Worm (Caenorhabditis elegans) whole organism, young adult: ENCODE data around the gene Y41D4B.17.

Source experiments
- B0336.3 ChIP-seq: fragments of 200-800 bp; sonication (Bioruptor generic); IDR thresholded peaks from 2 replicates; pipeline ENCODE4 v1.3.6; 2022; ENCODE audit warnings: missing genetic modification characterization, missing compliant biosample characterization
- C06A6.2 ChIP-seq: fragments of 200-800 bp; sonication (Bioruptor generic); conservative IDR thresholded peaks from 2 replicates; pipeline ENCODE4 v1.3.6; 2022; ENCODE audit warnings: missing genetic modification characterization, missing compliant biosample characterization
- D2030.7 ChIP-seq: fragments of 200-800 bp; sonication (Bioruptor generic); IDR thresholded peaks from 2 replicates; pipeline ENCODE4 v1.3.6; 2022; ENCODE audit warnings: missing genetic modification reagents, missing genetic modification characterization, missing compliant biosample characterization
- F10E7.11 ChIP-seq: sonication (generic microtip); optimal IDR thresholded peaks from 2 replicates; lab custom pipeline; 2017; ENCODE audit warnings: mild to moderate bottlenecking, missing genetic modification characterization, moderate library complexity, missing compliant biosample characterization
- F23B12.7 ChIP-seq: sonication (generic microtip); optimal IDR thresholded peaks from 2 replicates; lab custom pipeline; 2017; ENCODE audit warnings: missing genetic modification characterization, mild to moderate bottlenecking, missing compliant biosample characterization, antibody characterized with exemption, moderate library complexity; ENCODE audit not compliant: insufficient read depth
- F33H1.4 ChIP-seq: fragments of 200-800 bp; sonication (Bioruptor generic); IDR thresholded peaks from 2 replicates; pipeline ENCODE4 v1.3.6; 2022; ENCODE audit warnings: missing genetic modification reagents, missing genetic modification characterization, missing compliant biosample characterization
- F39B2.1 ChIP-seq: fragments of 200-800 bp; sonication (Bioruptor generic); IDR thresholded peaks from 2 replicates; pipeline ENCODE4 v1.3.6; 2022; ENCODE audit warnings: missing genetic modification reagents, missing genetic modification characterization, missing compliant biosample characterization
- F55B11.4 ChIP-seq: sonication (generic microtip); optimal IDR thresholded peaks from 2 replicates; lab custom pipeline; 2016; ENCODE audit warnings: missing compliant biosample characterization, missing genetic modification characterization, borderline replicate concordance; ENCODE audit not compliant: insufficient read depth
- Y53F4B.3 ChIP-seq: fragments of 200-800 bp; sonication (Bioruptor generic); IDR thresholded peaks from 2 replicates; pipeline ENCODE4 v1.3.6; 2022; ENCODE audit warnings: missing genetic modification reagents, missing genetic modification characterization, missing compliant biosample characterization
- Y67H2A.10 ChIP-seq: fragments of 200-800 bp; sonication (Bioruptor generic); conservative IDR thresholded peaks from 2 replicates; pipeline ENCODE4 v1.3.6; 2022; ENCODE audit warnings: missing genetic modification reagents, missing genetic modification characterization, missing compliant biosample characterization
- aptf-2 ChIP-seq: fragments of 200-800 bp; sonication (Bioruptor generic); conservative IDR thresholded peaks from 2 replicates; pipeline ENCODE4 v1.3.6; 2022; ENCODE audit warnings: missing genetic modification reagents, missing genetic modification characterization, missing compliant biosample characterization
- attf-3 ChIP-seq: fragments of 200-800 bp; sonication (Bioruptor generic); conservative IDR thresholded peaks from 2 replicates; pipeline ENCODE4 v1.3.6; 2022; ENCODE audit warnings: missing genetic modification reagents, missing genetic modification characterization, missing compliant biosample characterization
- attf-5 ChIP-seq: fragments of 200-800 bp; sonication (Bioruptor generic); optimal IDR thresholded peaks from 2 replicates; lab custom pipeline; 2018; ENCODE audit warnings: mild to moderate bottlenecking, missing genetic modification characterization, missing compliant biosample characterization
- ceh-91 ChIP-seq: fragments of 200-800 bp; sonication (Bioruptor generic); IDR thresholded peaks from 2 replicates; pipeline ENCODE4 v1.3.6; 2022; ENCODE audit warnings: missing genetic modification reagents, missing genetic modification characterization, missing compliant biosample characterization
- die-1 ChIP-seq: sonication (generic microtip); optimal IDR thresholded peaks from 2 replicates; lab custom pipeline; 2016; ENCODE audit warnings: missing genotype, mild to moderate bottlenecking, missing genetic modification characterization, missing compliant biosample characterization
- dox-1 ChIP-seq: fragments of 200-800 bp; sonication (Bioruptor generic); IDR thresholded peaks from 2 replicates; pipeline ENCODE4 v1.3.6; 2022; ENCODE audit warnings: missing genetic modification reagents, missing genetic modification characterization, missing compliant biosample characterization
- egrh-3 ChIP-seq: fragments of 200-800 bp; sonication (Bioruptor generic); IDR thresholded peaks from 2 replicates; pipeline ENCODE4 v1.3.6; 2022; ENCODE audit warnings: missing genetic modification reagents, missing genetic modification characterization, missing compliant biosample characterization
- hlh-12 ChIP-seq: sonication (generic microtip); optimal IDR thresholded peaks from 2 replicates; lab custom pipeline; 2016; ENCODE audit warnings: missing genetic modification characterization, missing compliant biosample characterization
- hrde-1 ChIP-seq: sonication (generic microtip); optimal IDR thresholded peaks from 2 replicates; lab custom pipeline; 2016; ENCODE audit warnings: missing genetic modification characterization, mild to moderate bottlenecking, missing compliant biosample characterization, moderate library complexity, missing genotype, missing genetic modification reagents, borderline replicate concordance
- lag-1 ChIP-seq: fragments of 200-800 bp; sonication (Bioruptor generic); IDR thresholded peaks from 2 replicates; pipeline ENCODE4 v1.3.6; 2022; ENCODE audit warnings: missing genetic modification reagents, missing genetic modification characterization, missing compliant biosample characterization
- let-526 ChIP-seq: fragments of 200-800 bp; sonication (Bioruptor generic); IDR thresholded peaks from 2 replicates; pipeline ENCODE4 v1.3.6; 2022; ENCODE audit warnings: missing genetic modification reagents, missing genetic modification characterization, missing compliant biosample characterization
- let-607 ChIP-seq, 2 experiments: fragments of 200-800 bp in 1 of 2; sonication (Bioruptor generic) in 1 of 2; sonication (generic microtip) in 1 of 2; optimal IDR thresholded peaks; 2 replicates each; lab custom pipeline; 2016 to 2018; ENCODE audit warnings: mild to moderate bottlenecking in 2 of 2, missing compliant biosample characterization in 2 of 2, missing genetic modification characterization in 2 of 2, moderate library complexity in 2 of 2, missing genotype in 1 of 2
- lin-26 ChIP-seq: fragments of 200-800 bp; sonication (Bioruptor generic); IDR thresholded peaks from 2 replicates; pipeline ENCODE4 v1.3.6; 2022; ENCODE audit warnings: missing genetic modification reagents, missing genetic modification characterization, missing compliant biosample characterization
- lin-35 ChIP-seq, 3 experiments: fragments of 150-350 bp in 2 of 3; sonication (generic microtip) in 1 of 3; optimal IDR thresholded peaks; 2 replicates each; lab custom pipeline; 2014 to 2018; ENCODE audit warnings: missing biosample characterization in 3 of 3, missing genetic modification characterization in 3 of 3, missing genetic modification reagents in 3 of 3
- madf-6 ChIP-seq: fragments of 200-800 bp; sonication (Bioruptor generic); IDR thresholded peaks from 2 replicates; pipeline ENCODE4 v1.3.6; 2022; ENCODE audit warnings: missing genetic modification reagents, missing genetic modification characterization, missing compliant biosample characterization
- madf-8 ChIP-seq: fragments of 200-800 bp; sonication (Bioruptor generic); conservative IDR thresholded peaks from 2 replicates; pipeline ENCODE4 v1.3.6; 2022; ENCODE audit warnings: missing genetic modification reagents, missing genetic modification characterization, missing compliant biosample characterization
- mxl-1 ChIP-seq: sonication (generic microtip); optimal IDR thresholded peaks from 2 replicates; lab custom pipeline; 2016; ENCODE audit warnings: missing genetic modification characterization, missing compliant biosample characterization
- nhr-120 ChIP-seq: fragments of 200-800 bp; sonication (Bioruptor generic); IDR thresholded peaks from 2 replicates; pipeline ENCODE4 v1.3.6; 2022; ENCODE audit warnings: missing genetic modification characterization, missing compliant biosample characterization
- nhr-80 ChIP-seq: sonication (generic microtip); optimal IDR thresholded peaks from 2 replicates; lab custom pipeline; 2016; ENCODE audit warnings: missing genetic modification characterization, missing compliant biosample characterization
- rcor-1 ChIP-seq: fragments of 200-800 bp; sonication (Bioruptor generic); IDR thresholded peaks from 2 replicates; pipeline ENCODE4 v1.3.6; 2022; ENCODE audit warnings: missing genetic modification reagents, missing genetic modification characterization, missing compliant biosample characterization
- rec-8 ChIP-seq, 2 experiments: sonication (generic microtip); optimal IDR thresholded peaks; 2 replicates each; lab custom pipeline; 2016; ENCODE audit warnings: mild to moderate bottlenecking in 2 of 2, missing genetic modification characterization in 2 of 2, missing genetic modification reagents in 2 of 2, missing genotype in 2 of 2, missing biosample characterization in 1 of 2, missing compliant biosample characterization in 1 of 2, moderate library complexity in 1 of 2
- snpc-1.1 ChIP-seq: sonication (generic microtip); optimal IDR thresholded peaks from 2 replicates; lab custom pipeline; 2017; ENCODE audit warnings: missing genetic modification characterization, mild to moderate bottlenecking, missing compliant biosample characterization, antibody characterized with exemption, moderate library complexity, missing genotype, missing genetic modification reagents; ENCODE audit not compliant: insufficient read depth
- snpc-1.3 ChIP-seq: sonication (generic microtip); optimal IDR thresholded peaks from 2 replicates; lab custom pipeline; 2017; ENCODE audit warnings: missing genetic modification characterization, mild to moderate bottlenecking, missing compliant biosample characterization, antibody characterized with exemption, moderate library complexity, missing genotype, missing genetic modification reagents; ENCODE audit not compliant: insufficient read depth
- snpc-4 ChIP-seq, 5 experiments: fragments of 150-350 bp in 1 of 5; sonication (generic microtip) in 4 of 5; optimal IDR thresholded peaks; 2 replicates each; lab custom pipeline; 2014 to 2018; ENCODE audit warnings: missing genetic modification characterization in 5 of 5, missing biosample characterization in 3 of 5, antibody characterized with exemption in 2 of 5, mild to moderate bottlenecking in 2 of 5, missing compliant biosample characterization in 2 of 5, missing genotype in 2 of 5, moderate library complexity in 2 of 5, missing genetic modification reagents in 1 of 5
- somi-1 ChIP-seq: fragments of 200-800 bp; sonication (Bioruptor generic); optimal IDR thresholded peaks from 2 replicates; lab custom pipeline; 2018; ENCODE audit warnings: mild to moderate bottlenecking, missing genetic modification characterization, missing compliant biosample characterization
- zfh-2 ChIP-seq: fragments of 200-800 bp; sonication (Bioruptor generic); conservative IDR thresholded peaks from 2 replicates; pipeline ENCODE4 v1.3.6; 2022; ENCODE audit warnings: missing genetic modification reagents, missing genetic modification characterization, missing compliant biosample characterization
- ztf-18 ChIP-seq: sonication (generic microtip); optimal IDR thresholded peaks from 2 replicates; lab custom pipeline; 2016; ENCODE audit warnings: missing genotype, mild to moderate bottlenecking, missing genetic modification characterization, missing compliant biosample characterization
- ztf-28 ChIP-seq: fragments of 200-800 bp; sonication (Bioruptor generic); IDR thresholded peaks from 2 replicates; pipeline ENCODE4 v1.3.6; 2022; ENCODE audit warnings: missing genetic modification reagents, missing genetic modification characterization, missing compliant biosample characterization

The Y41D4B.17 gene

DNA sequence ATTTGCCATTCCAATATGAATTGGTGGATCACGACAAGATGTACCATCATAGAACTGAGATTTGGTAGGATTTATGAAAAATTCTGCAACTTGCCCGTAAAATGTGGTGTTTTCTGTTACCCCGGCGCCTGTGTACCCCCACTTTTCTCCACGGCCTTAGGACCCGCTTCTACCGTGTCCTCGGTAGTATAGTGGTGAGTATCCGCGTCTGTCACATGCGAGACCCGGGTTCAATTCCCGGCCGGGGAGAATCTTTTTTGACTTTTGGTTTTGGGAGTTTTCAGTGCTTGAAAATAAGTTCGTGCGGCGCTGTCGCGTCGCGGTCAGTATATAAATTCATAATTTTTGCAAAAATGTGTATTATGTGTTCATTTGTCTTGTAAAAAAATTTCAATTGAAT, 45.5 kb upstream of the Y41D4B.17 start (continued):
- TF ChIP-seq hlh-12 (tag; lab: Kevin White, UChicago) (no peak), snpc-1.3 (tag; lab: Kevin White, UChicago) (peak; percentile 14), lin-26 (GFP tag; lab: Robert Waterston, UW) (peak; percentile 85), snpc-1.1 (tag; lab: Kevin White, UChicago) (peak; percentile 27), F39B2.1 (GFP tag; lab: Robert Waterston, UW) (no peak), rec-8 (tag; optimal IDR thresholded peaks at IDR 0.05; lab: Kevin White, UChicago) (peak in 1 of 2 experiments; percentile 25), attf-3 (no peak), ztf-18 (peak; percentile 46), Y67H2A.10 (GFP tag; lab: Robert Waterston, UW) (no peak), mxl-1 (tag; lab: Kevin White, UChicago) (peak; percentile 21), F55B11.4 (tag; lab: Kevin White, UChicago) (no peak), ztf-28 (GFP tag; lab: Robert Waterston, UW) (no peak), F23B12.7 (peak; percentile 47), egrh-3 (no peak), F10E7.11 (no peak), hrde-1 (tag; lab: Kevin White, UChicago) (no peak), lag-1 (GFP tag; lab: Robert Waterston, UW) (no peak), aptf-2 (GFP tag; lab: Robert Waterston, UW) (no peak), rcor-1 (0 out of 2 replicates have a peak, but pooled peaks have one; percentile 27), F33H1.4 (0 out of 2 replicates have a peak, but pooled peaks have one; percentile 27), D2030.7 (GFP tag; lab: Robert Waterston, UW) (peak; percentile 56; the same call in 1 of the 2 replicates), dox-1 (GFP tag; lab: Robert Waterston, UW) (peak; percentile 52; the same call in 1 of the 2 replicates), Y53F4B.3 (0 out of 2 replicates have a peak, but pooled peaks have one; percentile 19), madf-8 (GFP tag; lab: Robert Waterston, UW) (no peak), somi-1 (GFP tag; lab: Kevin White, UChicago) (no peak), die-1 (tag; lab: Kevin White, UChicago) (peak; percentile 64), madf-6 (GFP tag; lab: Robert Waterston, UW) (0 out of 2 replicates have a peak, but pooled peaks have one; percentile 31), C06A6.2 (no peak), lin-35 (GFP tag; optimal IDR thresholded peaks at IDR 0.05; lab: Kevin White, UChicago) (no peak), nhr-120 (GFP tag; lab: Robert Waterston, UW) (0 out of 2 replicates have a peak, but pooled peaks have one; percentile 59), B0336.3 (GFP tag; lab: Robert Waterston, UW) (no peak), let-607 (tag; optimal IDR thresholded peaks at IDR 0.05; lab: Kevin White, UChicago) (no peak), attf-5 (GFP tag; lab: Kevin White, UChicago) (peak; percentile 25), nhr-80 (no peak)

DNA sequence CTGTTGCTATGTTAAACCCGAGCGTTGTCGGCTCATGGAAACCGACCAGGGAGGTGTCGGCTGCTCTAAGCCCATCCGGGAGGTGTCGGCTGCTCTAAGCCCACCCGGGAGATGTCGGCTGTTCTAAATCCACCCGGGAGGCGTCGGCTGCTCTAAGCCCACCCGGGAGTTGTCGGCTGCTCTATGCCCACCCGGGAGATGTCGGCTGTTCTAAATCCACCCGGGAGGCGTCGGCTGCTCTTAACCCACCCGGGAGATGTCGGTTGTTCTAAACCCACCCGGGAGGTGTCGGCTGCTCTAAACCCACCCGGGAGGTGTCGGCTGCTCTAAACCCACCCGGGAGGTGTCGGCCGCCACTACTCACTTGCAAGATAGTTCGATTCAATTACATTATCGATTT, 44.0 kb upstream of the Y41D4B.17 start:
- no peak for TF ChIP-seq let-526 (GFP tag; lab: Robert Waterston, UW)
- peak; percentile 90 for TF ChIP-seq egrh-3
- TF ChIP-seq zfh-2 (GFP tag; lab: Robert Waterston, UW): peak; percentile 91
- no peak for TF ChIP-seq ceh-91 (GFP tag; lab: Robert Waterston, UW)
- no peak for TF ChIP-seq snpc-4 (GFP tag; optimal IDR thresholded peaks at IDR 0.05; lab: Kevin White, UChicago)
- TF ChIP-seq snpc-4 (tag; optimal IDR thresholded peaks at IDR 0.05; lab: Kevin White, UChicago): peak in 1 of 4 experiments; percentile 51
- 0 out of 2 replicates have a peak, but pooled peaks have one; percentile 28 for TF ChIP-seq lin-26 (GFP tag; lab: Robert Waterston, UW)
- TF ChIP-seq, all 124 proteins: peak for 4
